Worm (Caenorhabditis elegans): ENCODE results near the gene C27F2.10.

Gene C27F2.10

DNA sequence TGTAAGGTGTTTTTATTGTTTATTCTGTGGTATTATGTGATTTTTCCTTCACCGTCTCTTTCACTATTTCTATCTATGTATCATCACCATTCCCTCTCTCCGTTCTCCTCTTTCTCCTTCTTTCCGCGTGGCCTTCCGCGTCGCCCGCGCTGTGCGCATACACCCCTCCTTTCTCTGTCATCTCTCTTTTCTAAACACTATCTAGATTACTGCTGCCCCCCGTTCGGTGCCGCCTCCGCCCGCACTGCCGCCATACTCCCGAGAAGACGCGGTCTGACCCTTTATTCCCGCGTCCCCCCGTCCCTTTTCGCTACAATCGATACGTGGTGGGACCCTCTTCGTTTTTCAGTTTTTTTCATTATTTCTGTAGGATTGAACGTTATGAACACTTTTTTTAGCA is 38.1 kb downstream of the C27F2.10 start:
- TF ChIP-seq pha-4 (tag; optimal IDR thresholded peaks at IDR 0.05) (peak; percentile 46), mep-1 (tag; optimal IDR thresholded peaks at IDR 0.05) (peak; percentile 46), mls-2 (tag; optimal IDR thresholded peaks at IDR 0.05) (peak; percentile 51), ztf-11 (tag; optimal IDR thresholded peaks at IDR 0.05) (no peak), drap-1 (GFP tag; optimal IDR thresholded peaks at IDR 0.05) (peak; percentile 7), lin-32 (GFP tag; optimal IDR thresholded peaks at IDR 0.05) (no peak), sptf-1 (tag; optimal IDR thresholded peaks at IDR 0.05) (peak; percentile 49), elt-3 (tag; optimal IDR thresholded peaks at IDR 0.05) (no peak), ham-2 (GFP tag; optimal IDR thresholded peaks at IDR 0.05) (peak; percentile 61), ceh-43 (GFP tag; optimal IDR thresholded peaks at IDR 0.05) (no peak), ceh-39 (tag; optimal IDR thresholded peaks at IDR 0.05) (no peak), lsy-2 (tag; optimal IDR thresholded peaks at IDR 0.05) (no peak), flh-1 (GFP tag; optimal IDR thresholded peaks at IDR 0.05) (peak; percentile 31), snpc-4 (tag; optimal IDR thresholded peaks at IDR 0.05) (no peak), M03D4.4 (tag; optimal IDR thresholded peaks at IDR 0.05) (peak; percentile 44), unc-62 (GFP tag; optimal IDR thresholded peaks at IDR 0.05) (no peak), unc-120 (tag; optimal IDR thresholded peaks at IDR 0.05; ENCODE audit: poor library complexity, severe bottlenecking) (peak; percentile 50)

DNA sequence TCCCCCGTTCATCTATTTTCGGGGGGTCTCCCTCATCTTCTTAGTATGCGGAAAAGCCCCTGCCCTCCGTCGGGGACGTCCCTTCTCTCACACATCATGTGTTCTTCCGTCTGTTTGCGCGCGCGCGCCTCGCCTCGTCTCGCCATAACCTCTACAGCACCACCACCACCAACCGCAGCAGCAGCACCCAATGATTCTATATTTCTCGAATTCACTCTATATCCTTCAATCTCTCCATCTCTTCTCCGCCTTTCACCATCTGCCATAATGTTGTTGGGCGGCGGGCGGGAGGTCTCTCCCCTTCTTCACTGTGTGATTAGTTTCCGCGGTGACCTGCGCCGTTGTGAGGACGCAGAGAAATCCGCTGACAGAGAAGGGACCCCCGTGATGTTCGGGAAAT is 39.3 kb downstream of the C27F2.10 start:
- TF ChIP-seq zip-8 (tag; optimal IDR thresholded peaks at IDR 0.05) (no peak), bed-3 (GFP tag; optimal IDR thresholded peaks at IDR 0.05) (no peak), mab-5 (tag; optimal IDR thresholded peaks at IDR 0.05) (no peak), ztf-11 (tag; optimal IDR thresholded peaks at IDR 0.05) (peak; percentile 83), elt-3 (tag; optimal IDR thresholded peaks at IDR 0.05) (no peak), blmp-1 (tag; optimal IDR thresholded peaks at IDR 0.05) (no peak), M03D4.4 (tag; optimal IDR thresholded peaks at IDR 0.05) (peak; percentile 73), lsy-2 (tag; optimal IDR thresholded peaks at IDR 0.05) (no peak), unc-120 (tag; optimal IDR thresholded peaks at IDR 0.05; ENCODE audit: poor library complexity, severe bottlenecking) (peak; percentile 64), drap-1 (GFP tag; optimal IDR thresholded peaks at IDR 0.05) (peak; percentile 57), ceh-83 (GFP tag; optimal IDR thresholded peaks at IDR 0.05) (peak; percentile 78), lin-13 (tag; optimal IDR thresholded peaks at IDR 0.05) (no peak), sem-2 (GFP tag; optimal IDR thresholded peaks at IDR 0.05) (peak; percentile 29), mls-2 (tag; optimal IDR thresholded peaks at IDR 0.05) (peak; percentile 86), ham-2 (GFP tag; optimal IDR thresholded peaks at IDR 0.05) (peak; percentile 80), nhr-12 (tag; optimal IDR thresholded peaks at IDR 0.05) (no peak), lin-32 (GFP tag; optimal IDR thresholded peaks at IDR 0.05) (peak; percentile 20), unc-39 (tag; optimal IDR thresholded peaks at IDR 0.05) (no peak), ceh-39 (tag; optimal IDR thresholded peaks at IDR 0.05) (no peak), snpc-4 (tag; optimal IDR thresholded peaks at IDR 0.05) (no peak), sptf-1 (tag; optimal IDR thresholded peaks at IDR 0.05) (peak; percentile 84), flh-1 (GFP tag; optimal IDR thresholded peaks at IDR 0.05) (no peak), elt-1 (tag; optimal IDR thresholded peaks at IDR 0.05; ENCODE audit: borderline replicate concordance, insufficient read depth) (no peak), mep-1 (tag; optimal IDR thresholded peaks at IDR 0.05) (peak; percentile 52), nhr-28 (tag; optimal IDR thresholded peaks at IDR 0.05) (no peak), unc-62 (GFP tag; optimal IDR thresholded peaks at IDR 0.05) (peak; percentile 71), nhr-2 (tag; optimal IDR thresholded peaks at IDR 0.05) (no peak), tbx-8 (GFP tag; optimal IDR thresholded peaks at IDR 0.05) (peak; percentile 43), nhr-76 (tag; optimal IDR thresholded peaks at IDR 0.05) (no peak), pha-4 (tag; optimal IDR thresholded peaks at IDR 0.05) (no peak), hlh-1 (tag; optimal IDR thresholded peaks at IDR 0.05) (peak; percentile 15), ceh-43 (GFP tag; optimal IDR thresholded peaks at IDR 0.05) (peak; percentile 58), cnd-1 (tag; optimal IDR thresholded peaks at IDR 0.05) (peak; percentile 91), ces-1 (GFP tag; optimal IDR thresholded peaks at IDR 0.05) (peak; percentile 71), nhr-237 (tag; optimal IDR thresholded peaks at IDR 0.05) (no peak)

ce11 chrIII:4944213-4944612 is 42.5 kb downstream of the C27F2.10 start, which contains the start of gene ntl-9:
Gene ntl-9, plus strand, starts transcription at chrIII:4944513.
- no peak for TF ChIP-seq bed-3 (GFP tag; optimal IDR thresholded peaks at IDR 0.05)
- TF ChIP-seq elt-3 (tag; optimal IDR thresholded peaks at IDR 0.05): no peak

DNA sequence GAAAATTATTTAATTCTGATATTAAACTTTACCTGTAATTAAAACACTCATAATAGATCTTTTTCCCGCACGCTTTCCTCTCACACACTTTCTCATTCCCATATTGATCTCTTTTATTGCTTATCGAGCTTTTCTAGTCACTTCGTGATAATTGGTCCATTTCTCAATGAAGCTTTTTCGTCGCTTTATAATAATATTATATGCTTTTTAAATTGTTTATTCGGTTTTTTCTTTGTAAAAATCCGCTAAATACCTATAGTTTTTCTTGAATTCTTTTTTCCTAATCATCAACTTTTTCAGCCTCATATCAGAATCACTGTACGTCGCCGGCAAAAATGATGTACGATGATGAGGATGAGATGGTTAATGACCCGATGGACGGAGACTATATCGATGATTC is 47.4 kb downstream of the C27F2.10 start, which contains the start of gene rpb-2:
Gene rpb-2 (plus strand): TSS at position 301 of the 400 bp plus-strand sequence.
- TF ChIP-seq blmp-1 (tag; optimal IDR thresholded peaks at IDR 0.05) (no peak), ztf-11 (tag; optimal IDR thresholded peaks at IDR 0.05) (no peak), drap-1 (GFP tag; optimal IDR thresholded peaks at IDR 0.05) (no peak), cnd-1 (tag; optimal IDR thresholded peaks at IDR 0.05) (no peak), lin-32 (GFP tag; optimal IDR thresholded peaks at IDR 0.05) (no peak), nhr-28 (tag; optimal IDR thresholded peaks at IDR 0.05) (no peak), lin-13 (tag; optimal IDR thresholded peaks at IDR 0.05) (no peak), lsy-2 (tag; optimal IDR thresholded peaks at IDR 0.05) (no peak), elt-1 (tag; optimal IDR thresholded peaks at IDR 0.05; ENCODE audit: borderline replicate concordance, insufficient read depth) (no peak), ceh-39 (tag; optimal IDR thresholded peaks at IDR 0.05) (no peak), hlh-1 (tag; optimal IDR thresholded peaks at IDR 0.05) (no peak), M03D4.4 (tag; optimal IDR thresholded peaks at IDR 0.05) (no peak), tbx-8 (GFP tag; optimal IDR thresholded peaks at IDR 0.05) (no peak), unc-120 (tag; optimal IDR thresholded peaks at IDR 0.05; ENCODE audit: poor library complexity, severe bottlenecking) (no peak)

Data from whole organism, mixed stage, embryonic.